Fruit fly (Drosophila melanogaster) whole organism, wandering third instar larva: ENCODE data around the gene slf.

Experiments
- Abd-B ChIP-seq: fragments of >200 bp; optimal IDR thresholded peaks from 2 replicates; lab custom pipeline; 2017; ENCODE audit warnings: missing biosample characterization, missing genetic modification characterization
- CG32264 ChIP-seq: fragments of 200-800 bp; sonication (Bioruptor generic); optimal IDR thresholded peaks from 2 replicates; lab custom pipeline; 2016; ENCODE audit warnings: missing biosample characterization, missing genetic modification characterization
- CG9705 ChIP-seq: fragments of 200-800 bp; sonication (Bioruptor generic); optimal IDR thresholded peaks from 2 replicates; lab custom pipeline; 2018; ENCODE audit warnings: missing biosample characterization, mild to moderate bottlenecking, missing genetic modification characterization
- CrebA ChIP-seq: fragments of 200-800 bp; sonication (Bioruptor generic); optimal IDR thresholded peaks from 2 replicates; lab custom pipeline; 2016; ENCODE audit warnings: missing biosample characterization, mild to moderate bottlenecking, missing genetic modification characterization, borderline replicate concordance
- Dfd ChIP-seq: fragments of >200 bp; optimal IDR thresholded peaks from 2 replicates; lab custom pipeline; 2017; ENCODE audit warnings: missing biosample characterization, missing genetic modification characterization
- Dif ChIP-seq: fragments of 200-275, 200-300 bp; sonication (Bioruptor generic); optimal IDR thresholded peaks from 2 replicates; lab custom pipeline; 2018; ENCODE audit warnings: missing biosample characterization, missing genetic modification characterization; ENCODE audit not compliant: partially characterized antibody
- GATAd ChIP-seq: sonication (Bioruptor generic); optimal IDR thresholded peaks from 2 replicates; lab custom pipeline; 2016; ENCODE audit warnings: missing biosample characterization, missing genetic modification characterization
- HLH106 ChIP-seq: fragments of 200-800 bp; optimal IDR thresholded peaks from 3 replicates; lab custom pipeline; 2019; ENCODE audit warnings: missing biosample characterization, mild to moderate bottlenecking, missing genetic modification characterization, moderate library complexity
- Hnf4 ChIP-seq: fragments of 200-800 bp; sonication (Bioruptor generic); optimal IDR thresholded peaks from 2 replicates; lab custom pipeline; 2016; ENCODE audit warnings: missing biosample characterization, mild to moderate bottlenecking, missing genetic modification characterization
- Hr78 ChIP-seq: fragments of >200 bp; optimal IDR thresholded peaks from 2 replicates; lab custom pipeline; 2017; ENCODE audit warnings: missing biosample characterization, missing genetic modification characterization
- Hr83 ChIP-seq: fragments of 200-300 bp; sonication (Bioruptor generic); optimal IDR thresholded peaks from 2 replicates; lab custom pipeline; 2016; ENCODE audit warnings: missing biosample characterization, mild to moderate bottlenecking, missing genetic modification characterization, moderate library complexity; ENCODE audit not compliant: poor library complexity, severe bottlenecking
- Jra ChIP-seq: sonication (Bioruptor generic); optimal IDR thresholded peaks from 2 replicates; lab custom pipeline; 2016; ENCODE audit warnings: missing biosample characterization, missing genetic modification characterization
- Mio ChIP-seq: sonication (Bioruptor generic); optimal IDR thresholded peaks from 2 replicates; lab custom pipeline; 2016; ENCODE audit warnings: missing biosample characterization, missing genetic modification characterization
- Myc ChIP-seq: fragments of >200 bp; optimal IDR thresholded peaks from 2 replicates; lab custom pipeline; 2017
- N ChIP-seq: fragments of >200 bp; optimal IDR thresholded peaks from 2 replicates; lab custom pipeline; 2018; ENCODE audit warnings: missing biosample characterization, missing external identifiers, missing genetic modification characterization
- OdsH ChIP-seq: fragments of 200-800 bp; sonication (Bioruptor generic); optimal IDR thresholded peaks from 2 replicates; lab custom pipeline; 2016; ENCODE audit warnings: missing biosample characterization, mild to moderate bottlenecking, missing genetic modification characterization
- Rel ChIP-seq, 2 experiments: fragments of 200-800 bp; sonication (Bioruptor generic) in 1 of 2; optimal IDR thresholded peaks; 2 replicates in 1 of 2; 3 replicates in 1 of 2; lab custom pipeline; 2016 to 2019; ENCODE audit warnings: mild to moderate bottlenecking in 2 of 2, missing biosample characterization in 2 of 2, missing genetic modification characterization in 2 of 2, moderate library complexity in 1 of 2
- Sp1 ChIP-seq: fragments of 200-800 bp; sonication (Bioruptor generic); optimal IDR thresholded peaks from 3 replicates; lab custom pipeline; 2019; ENCODE audit warnings: missing biosample characterization, mild to moderate bottlenecking, missing genetic modification characterization, moderate library complexity
- Vsx2 ChIP-seq: fragments of 200-300, 225-300 bp; sonication (Bioruptor generic); optimal IDR thresholded peaks from 2 replicates; lab custom pipeline; 2018; ENCODE audit warnings: missing biosample characterization, missing genetic modification characterization; ENCODE audit not compliant: partially characterized antibody
- br ChIP-seq: fragments of 200-800 bp; sonication (Bioruptor generic); optimal IDR thresholded peaks from 2 replicates; lab custom pipeline; 2016; ENCODE audit warnings: missing biosample characterization, missing genetic modification characterization
- brk ChIP-seq: fragments of 200-800 bp; sonication (Bioruptor generic); optimal IDR thresholded peaks from 2 replicates; lab custom pipeline; 2016; ENCODE audit warnings: missing biosample characterization, mild to moderate bottlenecking, missing genetic modification characterization
- dl ChIP-seq, 2 experiments: fragments of 175-275, 200-275 bp in 1 of 2; fragments of 200-275 bp in 1 of 2; sonication (Bioruptor generic); optimal IDR thresholded peaks; lab custom pipeline; 2018; ENCODE audit warnings: mild to moderate bottlenecking in 2 of 2, missing biosample characterization in 2 of 2, missing genetic modification characterization in 2 of 2, moderate library complexity in 2 of 2; ENCODE audit not compliant: partially characterized antibody in 2 of 2, insufficient read depth in 1 of 2
- dmrt93B ChIP-seq: fragments of 200-800 bp; sonication (Bioruptor generic); optimal IDR thresholded peaks from 2 replicates; lab custom pipeline; 2018; ENCODE audit warnings: missing biosample characterization, mild to moderate bottlenecking, missing genetic modification characterization
- dsf ChIP-seq: sonication (Bioruptor generic); optimal IDR thresholded peaks from 2 replicates; lab custom pipeline; 2016; ENCODE audit warnings: missing biosample characterization, missing genetic modification characterization, borderline replicate concordance
- ey ChIP-seq: fragments of 200-800 bp; sonication (Bioruptor generic); optimal IDR thresholded peaks from 2 replicates; lab custom pipeline; 2016; ENCODE audit warnings: missing biosample characterization, missing genetic modification characterization
- foxo ChIP-seq, 2 experiments: fragments of 200-800 bp; sonication (Bioruptor generic); optimal IDR thresholded peaks; 2 replicates in 1 of 2; 3 replicates in 1 of 2; lab custom pipeline; 2016 to 2017; ENCODE audit warnings: missing biosample characterization in 2 of 2, missing genetic modification characterization in 2 of 2
- fru ChIP-seq: fragments of 200-800 bp; sonication (Bioruptor generic); optimal IDR thresholded peaks from 3 replicates; lab custom pipeline; 2016; ENCODE audit warnings: missing biosample characterization, mild to moderate bottlenecking, missing genetic modification characterization
- h ChIP-seq: fragments of 200-800 bp; sonication (Bioruptor generic); optimal IDR thresholded peaks from 3 replicates; lab custom pipeline; 2016; ENCODE audit warnings: missing biosample characterization, mild to moderate bottlenecking, missing genetic modification characterization
- jim ChIP-seq: fragments of 175-275, 200-325 bp; sonication (Bioruptor generic); optimal IDR thresholded peaks from 2 replicates; lab custom pipeline; 2016; ENCODE audit warnings: missing biosample characterization, mild to moderate bottlenecking, missing genetic modification characterization
- lola ChIP-seq: fragments of >200 bp; optimal IDR thresholded peaks from 2 replicates; lab custom pipeline; 2017; ENCODE audit warnings: missing biosample characterization, missing genetic modification characterization
- pan ChIP-seq: fragments of >200 bp; optimal IDR thresholded peaks from 2 replicates; lab custom pipeline; 2017
- psq ChIP-seq: fragments of 200-800 bp; sonication (Bioruptor generic); optimal IDR thresholded peaks from 3 replicates; lab custom pipeline; 2017; ENCODE audit warnings: missing biosample characterization, mild to moderate bottlenecking, missing genetic modification characterization, moderate library complexity
- rgr ChIP-seq: fragments of 200-800 bp; sonication (Bioruptor generic); optimal IDR thresholded peaks from 3 replicates; lab custom pipeline; 2016; ENCODE audit warnings: missing biosample characterization, mild to moderate bottlenecking, missing genetic modification characterization
- sage ChIP-seq: fragments of 200-800 bp; sonication (Bioruptor generic); optimal IDR thresholded peaks from 2 replicates; lab custom pipeline; 2016; ENCODE audit warnings: missing biosample characterization, mild to moderate bottlenecking, missing genetic modification characterization
- sv ChIP-seq: fragments of 200-800 bp; sonication (Bioruptor generic); optimal IDR thresholded peaks from 3 replicates; lab custom pipeline; 2016; ENCODE audit warnings: missing biosample characterization, missing genetic modification characterization
- tai ChIP-seq: sonication (Bioruptor generic); optimal IDR thresholded peaks from 2 replicates; lab custom pipeline; 2016; ENCODE audit warnings: missing biosample characterization, missing genetic modification characterization
- usp ChIP-seq: fragments of >200 bp; optimal IDR thresholded peaks from 2 replicates; lab custom pipeline; 2017; ENCODE audit warnings: missing biosample characterization, missing genetic modification characterization
- woc ChIP-seq: sonication (Bioruptor generic); optimal IDR thresholded peaks from 2 replicates; lab custom pipeline; 2016; ENCODE audit warnings: missing biosample characterization, mild to moderate bottlenecking, missing genetic modification characterization

slf gene

dm6 chr2L:4810697-4811490 lies 9.2 kb upstream of the slf start:
- TF ChIP-seq Abd-B (GFP tag; lab: Kevin White, UChicago): no peak
- TF ChIP-seq foxo (GFP tag; optimal IDR thresholded peaks at IDR 0.05; lab: Kevin White, UChicago): peak in 1 of 2 experiments; percentile 70
- peak; percentile 60 for TF ChIP-seq CG9705
- peak; percentile 51 for TF ChIP-seq sv (GFP tag; lab: Kevin White, UChicago)
- peak; percentile 31 for TF ChIP-seq tai (GFP tag; lab: Kevin White, UChicago)
- TF ChIP-seq sage: no peak
- no peak for TF ChIP-seq Hr78 (GFP tag; lab: Kevin White, UChicago)
- TF ChIP-seq dsf (GFP tag; lab: Kevin White, UChicago): peak; percentile 5
- TF ChIP-seq Mio (GFP tag; lab: Kevin White, UChicago): no peak
- no peak for TF ChIP-seq jim (GFP tag; lab: Kevin White, UChicago)
- TF ChIP-seq dmrt93B (GFP tag; lab: Kevin White, UChicago): peak; percentile 64
- TF ChIP-seq Rel (GFP tag; optimal IDR thresholded peaks at IDR 0.05; lab: Kevin White, UChicago): no peak
- TF ChIP-seq Rel (tag; optimal IDR thresholded peaks at IDR 0.05; lab: Kevin White, UChicago): no peak
- no peak for TF ChIP-seq GATAd (GFP tag; lab: Kevin White, UChicago)
- TF ChIP-seq Dfd (GFP tag; lab: Kevin White, UChicago): no peak
- peak; percentile 75 for TF ChIP-seq HLH106 (tag; lab: Kevin White, UChicago)
- TF ChIP-seq brk (GFP tag; lab: Kevin White, UChicago): peak; percentile 20
- no peak for TF ChIP-seq dl (GFP tag; optimal IDR thresholded peaks at IDR 0.05; lab: Kevin White, UChicago; ENCODE audit: insufficient read depth in 1 of 2, partially characterized antibody in 2 of 2)
- peak; percentile 82 for TF ChIP-seq Sp1 (GFP tag; lab: Kevin White, UChicago)
- TF ChIP-seq CrebA (GFP tag; lab: Kevin White, UChicago): no peak
- TF ChIP-seq Hnf4 (GFP tag; lab: Kevin White, UChicago): peak; percentile 49
- no peak for TF ChIP-seq CG32264
- peak; percentile 58 for TF ChIP-seq h (GFP tag; lab: Kevin White, UChicago)
- TF ChIP-seq br (GFP tag; lab: Kevin White, UChicago): peak; percentile 45
- peak; percentile 57 for TF ChIP-seq rgr (GFP tag; lab: Kevin White, UChicago)
- no peak for TF ChIP-seq lola (GFP tag; lab: Kevin White, UChicago)
- no peak for TF ChIP-seq pan (lab: Kevin White, UChicago)
- no peak for TF ChIP-seq Hr83 (GFP tag; lab: Kevin White, UChicago)
- TF ChIP-seq Myc (lab: Kevin White, UChicago): no peak
- TF ChIP-seq OdsH (GFP tag; lab: Kevin White, UChicago): peak; percentile 68
- TF ChIP-seq woc (GFP tag; lab: Kevin White, UChicago): peak; percentile 93
- TF ChIP-seq N (GFP tag; lab: Kevin White, UChicago): no peak
- no peak for TF ChIP-seq Dif (GFP tag; lab: Kevin White, UChicago)
- TF ChIP-seq usp: no peak
- TF ChIP-seq Vsx2 (GFP tag; lab: Kevin White, UChicago): no peak
- peak; percentile 60 for TF ChIP-seq ey
- TF ChIP-seq fru: peak; percentile 62
- TF ChIP-seq psq (GFP tag; lab: Kevin White, UChicago): peak; percentile 69

- no peak for TF ChIP-seq Dfd (GFP tag; lab: Kevin White, UChicago)
- peak; percentile 54 for TF ChIP-seq h (GFP tag; lab: Kevin White, UChicago)
- no peak for TF ChIP-seq Hr78 (GFP tag; lab: Kevin White, UChicago)
- TF ChIP-seq CG32264: no peak
- peak; percentile 73 for TF ChIP-seq Dif (GFP tag; lab: Kevin White, UChicago)
- TF ChIP-seq dsf (GFP tag; lab: Kevin White, UChicago): no peak
- peak; percentile 45 for TF ChIP-seq Sp1 (GFP tag; lab: Kevin White, UChicago)
- TF ChIP-seq Rel (GFP tag; optimal IDR thresholded peaks at IDR 0.05; lab: Kevin White, UChicago): no peak
- TF ChIP-seq Rel (tag; optimal IDR thresholded peaks at IDR 0.05; lab: Kevin White, UChicago): peak; percentile 44
- no peak for TF ChIP-seq dmrt93B (GFP tag; lab: Kevin White, UChicago)
- TF ChIP-seq Hnf4 (GFP tag; lab: Kevin White, UChicago): no peak
- peak; percentile 15 for TF ChIP-seq sage
- peak; percentile 4 for TF ChIP-seq rgr (GFP tag; lab: Kevin White, UChicago)
- peak; percentile 46 for TF ChIP-seq brk (GFP tag; lab: Kevin White, UChicago)
- TF ChIP-seq fru: no peak
- TF ChIP-seq br (GFP tag; lab: Kevin White, UChicago): no peak
- no peak for TF ChIP-seq sv (GFP tag; lab: Kevin White, UChicago)
- peak; percentile 29 for TF ChIP-seq woc (GFP tag; lab: Kevin White, UChicago)
- peak in 1 of 2 experiments; percentile 26 for TF ChIP-seq dl (GFP tag; optimal IDR thresholded peaks at IDR 0.05; lab: Kevin White, UChicago; ENCODE audit: insufficient read depth in 1 of 2, partially characterized antibody in 2 of 2)
- TF ChIP-seq Jra (GFP tag; lab: Kevin White, UChicago): no peak
- TF ChIP-seq ey: peak; percentile 0
- TF ChIP-seq OdsH (GFP tag; lab: Kevin White, UChicago): peak; percentile 42
- no peak for TF ChIP-seq foxo (GFP tag; optimal IDR thresholded peaks at IDR 0.05; lab: Kevin White, UChicago)
- TF ChIP-seq Vsx2 (GFP tag; lab: Kevin White, UChicago): peak; percentile 79
Measured at dm6 chr2L:4810044-4810609, 8.4 kb upstream of the slf start.
